Comparison of ENCODE assay signal across 1 fruit fly cellular context in genomic region chr2L:12460767-12461739, dm6.
A peak's percentile ranks its signal among the peaks of the same experiment; 100 is the strongest.
TF ChIP-seq lines count a peak whose summit lies in the region.

No protein-coding gene starts in this region.

TF ChIP-seq in whole organism, embryonic, 481 proteins besides CTCF, POLR2A, EP300 and RAD21 (continued from another document):
- TF ChIP-seq MESR4 (GFP tag; optimal IDR thresholded peaks at IDR 0.05; lab: Kevin White, UChicago) (no peak), danr (GFP tag; IDR thresholded peaks at IDR 0.05; lab: Robert Waterston, UW) (no peak), gsb (GFP tag; IDR thresholded peaks at IDR 0.05; lab: Robert Waterston, UW) (no peak), CG1832 (GFP tag; optimal IDR thresholded peaks at IDR 0.05; lab: Kevin White, UChicago) (no peak), CG13775 (GFP tag; optimal IDR thresholded peaks at IDR 0.05; lab: Kevin White, UChicago) (peak; percentile 8), Oaz (GFP tag; IDR thresholded peaks at IDR 0.05; lab: Robert Waterston, UW) (no peak), CG13424 (tag; optimal IDR thresholded peaks at IDR 0.05; lab: Kevin White, UChicago) (peak; percentile 41), ara (GFP tag; IDR thresholded peaks at IDR 0.05; lab: Robert Waterston, UW) (peak; percentile 48; the same call in 1 of the 2 replicates), pnt (GFP tag; optimal IDR thresholded peaks at IDR 0.05; lab: Kevin White, UChicago) (peak; percentile 1), pan (optimal IDR thresholded peaks at IDR 0.05; lab: Kevin White, UChicago) (no peak), pan (GFP tag; optimal IDR thresholded peaks at IDR 0.05 in 1 of 2, IDR thresholded peaks at IDR 0.05 in 1 of 2) (peak in 1 of 2 experiments; percentile 49), CG7839 (tag; optimal IDR thresholded peaks at IDR 0.05; lab: Kevin White, UChicago) (no peak), CG14050 (GFP tag; IDR thresholded peaks at IDR 0.05; lab: Robert Waterston, UW) (peak; percentile 32; the same call in 2 of the 3 replicates), CG4404 (GFP tag; IDR thresholded peaks at IDR 0.05; lab: Robert Waterston, UW) (no peak), Fer3 (tag; optimal IDR thresholded peaks at IDR 0.05; lab: Kevin White, UChicago) (peak; percentile 74), Tbp (GFP tag; optimal IDR thresholded peaks at IDR 0.05; lab: Kevin White, UChicago) (peak; percentile 60), Rfx (GFP tag; IDR thresholded peaks at IDR 0.05; lab: Robert Waterston, UW) (peak; percentile 62; the same call in 1 of the 2 replicates), CG10147 (GFP tag; optimal IDR thresholded peaks at IDR 0.05; lab: Kevin White, UChicago) (peak; percentile 69), CG15269 (tag; optimal IDR thresholded peaks at IDR 0.05; lab: Kevin White, UChicago) (peak; percentile 56), CG10321 (GFP tag; IDR thresholded peaks at IDR 0.05; lab: Robert Waterston, UW) (no peak), TFAM (GFP tag; optimal IDR thresholded peaks at IDR 0.05; lab: Kevin White, UChicago) (no peak), CG11504 (tag; optimal IDR thresholded peaks at IDR 0.05; lab: Kevin White, UChicago) (peak; percentile 46), scrt (GFP tag; optimal IDR thresholded peaks at IDR 0.05; lab: Kevin White, UChicago) (peak; percentile 74), pb (GFP tag; optimal IDR thresholded peaks at IDR 0.05; lab: Kevin White, UChicago) (no peak), peb (GFP tag; IDR thresholded peaks at IDR 0.05; lab: Robert Waterston, UW) (no peak), CG16863 (GFP tag; optimal IDR thresholded peaks at IDR 0.05; lab: Kevin White, UChicago) (peak; percentile 10), CG8924 (tag; optimal IDR thresholded peaks at IDR 0.05; lab: Kevin White, UChicago) (peak; percentile 81), grau (tag; optimal IDR thresholded peaks at IDR 0.05; lab: Kevin White, UChicago) (peak; percentile 38), CG17385 (GFP tag; optimal IDR thresholded peaks at IDR 0.05; lab: Kevin White, UChicago) (peak; percentile 70), Doc3 (GFP tag; IDR thresholded peaks at IDR 0.05; lab: Robert Waterston, UW; ENCODE audit: partially characterized antibody) (no peak), CG3847 (GFP tag; IDR thresholded peaks at IDR 0.05; lab: Robert Waterston, UW) (0 out of 2 replicates have a peak, but pooled peaks have one; percentile 15), Bgb (GFP tag; IDR thresholded peaks at IDR 0.05; lab: Robert Waterston, UW; ENCODE audit: partially characterized antibody) (peak; percentile 48; the same call in 1 of the 2 replicates), CG11398 (GFP tag; optimal IDR thresholded peaks at IDR 0.05; lab: Kevin White, UChicago) (no peak), CG15514 (GFP tag; optimal IDR thresholded peaks at IDR 0.05; lab: Kevin White, UChicago) (peak; percentile 82), CG8388 (GFP tag; optimal IDR thresholded peaks at IDR 0.05; lab: Kevin White, UChicago) (no peak), da (GFP tag; optimal IDR thresholded peaks at IDR 0.05; lab: Kevin White, UChicago) (no peak), CG2678 (tag; optimal IDR thresholded peaks at IDR 0.05; lab: Kevin White, UChicago) (peak; percentile 79), slou (GFP tag; optimal IDR thresholded peaks at IDR 0.05; lab: Kevin White, UChicago) (no peak), CG15011 (GFP tag; optimal IDR thresholded peaks at IDR 0.05; lab: Kevin White, UChicago) (peak; percentile 77), yki (optimal IDR thresholded peaks at IDR 0.05; lab: Kevin White, UChicago) (peak; percentile 99), fd64A (GFP tag; optimal IDR thresholded peaks at IDR 0.05; lab: Kevin White, UChicago) (peak; percentile 72), twi (tag; optimal IDR thresholded peaks at IDR 0.05; lab: Kevin White, UChicago) (peak; percentile 72), salm (tag; optimal IDR thresholded peaks at IDR 0.05; lab: Kevin White, UChicago) (peak; percentile 60), Dll (GFP tag; IDR thresholded peaks at IDR 0.05; lab: Robert Waterston, UW; ENCODE audit: partially characterized antibody) (0 out of 4 replicates have a peak, but pooled peaks have one; percentile 43), Hr78 (GFP tag; optimal IDR thresholded peaks at IDR 0.05; lab: Kevin White, UChicago) (no peak), klu (GFP tag; IDR thresholded peaks at IDR 0.05; lab: Robert Waterston, UW) (no peak), her (GFP tag; optimal IDR thresholded peaks at IDR 0.05; lab: Kevin White, UChicago) (peak; percentile 3), unc-4 (GFP tag; IDR thresholded peaks at IDR 0.05; lab: Robert Waterston, UW; ENCODE audit: partially characterized antibody) (peak; percentile 29; the same call in 1 of the 2 replicates), CG12104 (GFP tag; optimal IDR thresholded peaks at IDR 0.05; lab: Kevin White, UChicago) (peak; percentile 28), ab (GFP tag; optimal IDR thresholded peaks at IDR 0.05; lab: Kevin White, UChicago) (no peak), sens (GFP tag; lab: Kevin White, UChicago) (peak; percentile 62), Camta (GFP tag; optimal IDR thresholded peaks at IDR 0.05; lab: Kevin White, UChicago) (no peak), Atf3 (GFP tag; optimal IDR thresholded peaks at IDR 0.05; lab: Kevin White, UChicago) (no peak), bsh (GFP tag; optimal IDR thresholded peaks at IDR 0.05; lab: Kevin White, UChicago) (peak; percentile 25 to 42), CG1647 (GFP tag; optimal IDR thresholded peaks at IDR 0.05; lab: Kevin White, UChicago) (no peak), CG2712 (tag; optimal IDR thresholded peaks at IDR 0.05; lab: Kevin White, UChicago) (peak; percentile 54), psq (GFP tag; optimal IDR thresholded peaks at IDR 0.05; lab: Kevin White, UChicago) (no peak), dimm (GFP tag; IDR thresholded peaks at IDR 0.05; lab: Robert Waterston, UW) (no peak), C15 (GFP tag; IDR thresholded peaks at IDR 0.05; lab: Robert Waterston, UW) (no peak), CG14441 (GFP tag; IDR thresholded peaks at IDR 0.05; lab: Robert Waterston, UW) (0 out of 2 replicates have a peak, but pooled peaks have one; percentile 17), Hsf (GFP tag; optimal IDR thresholded peaks at IDR 0.05; lab: Kevin White, UChicago) (no peak), mld (GFP tag; IDR thresholded peaks at IDR 0.05; lab: Robert Waterston, UW; ENCODE audit: partially characterized antibody) (no peak), Blimp-1 (GFP tag; optimal IDR thresholded peaks at IDR 0.05; lab: Kevin White, UChicago) (peak; percentile 25), CG7556 (GFP tag; optimal IDR thresholded peaks at IDR 0.05; lab: Kevin White, UChicago) (peak; percentile 61), CG2199 (GFP tag; IDR thresholded peaks at IDR 0.05; lab: Robert Waterston, UW) (peak; percentile 87; the same call in 2 of the 3 replicates), CG32772 (GFP tag; IDR thresholded peaks at IDR 0.05; lab: Robert Waterston, UW) (no peak), CG14860 (GFP tag; IDR thresholded peaks at IDR 0.05; lab: Robert Waterston, UW; ENCODE audit: partially characterized antibody) (no peak), Hr3 (GFP tag; optimal IDR thresholded peaks at IDR 0.05; lab: Kevin White, UChicago) (no peak), Trl (optimal IDR thresholded peaks at IDR 0.05; lab: Kevin White, UChicago) (peak; percentile 99), Trl (GFP tag; optimal IDR thresholded peaks at IDR 0.05; lab: Kevin White, UChicago) (peak; percentile 70), vvl (GFP tag; IDR thresholded peaks at IDR 0.05; lab: Robert Waterston, UW) (peak; percentile 68; the same call in 1 of the 2 replicates), CG3726 (GFP tag; IDR thresholded peaks at IDR 0.05; lab: Robert Waterston, UW) (no peak), p53 (GFP tag; optimal IDR thresholded peaks at IDR 0.05; lab: Kevin White, UChicago) (no peak), Vsx1 (GFP tag; optimal IDR thresholded peaks at IDR 0.05; lab: Kevin White, UChicago) (peak; percentile 69), Dref (GFP tag; IDR thresholded peaks at IDR 0.05; lab: Robert Waterston, UW) (no peak), pzg (GFP tag; optimal IDR thresholded peaks at IDR 0.05; lab: Kevin White, UChicago) (peak; percentile 3), disco-r (GFP tag; optimal IDR thresholded peaks at IDR 0.05; lab: Kevin White, UChicago) (peak; percentile 44), CG12659 (GFP tag; optimal IDR thresholded peaks at IDR 0.05; lab: Kevin White, UChicago) (peak; percentile 69), zen2 (GFP tag; IDR thresholded peaks at IDR 0.05; lab: Robert Waterston, UW; ENCODE audit: partially characterized antibody) (peak; percentile 60; the same call in 1 of the 3 replicates), run (tag; optimal IDR thresholded peaks at IDR 0.05; lab: Kevin White, UChicago) (peak; percentile 42), CG8281 (tag; optimal IDR thresholded peaks at IDR 0.05; lab: Kevin White, UChicago) (peak; percentile 36), Mad (GFP tag; optimal IDR thresholded peaks at IDR 0.05; lab: Kevin White, UChicago) (peak; percentile 20), Xbp1 (GFP tag; optimal IDR thresholded peaks at IDR 0.05; lab: Kevin White, UChicago) (no peak), Lhr (GFP tag; optimal IDR thresholded peaks at IDR 0.05; lab: Kevin White, UChicago) (no peak), CG13123 (GFP tag; optimal IDR thresholded peaks at IDR 0.05; lab: Kevin White, UChicago) (peak; percentile 31), CG10654 (GFP tag; optimal IDR thresholded peaks at IDR 0.05; lab: Kevin White, UChicago) (peak; percentile 2), kni (GFP tag; optimal IDR thresholded peaks at IDR 0.05; lab: Kevin White, UChicago) (peak; percentile 82), B-H2 (GFP tag; optimal IDR thresholded peaks at IDR 0.05; lab: Kevin White, UChicago) (peak; percentile 92), grn (GFP tag; optimal IDR thresholded peaks at IDR 0.05; lab: Kevin White, UChicago) (peak; percentile 35), Drgx (GFP tag; IDR thresholded peaks at IDR 0.05; lab: Robert Waterston, UW) (0 out of 2 replicates have a peak, but pooled peaks have one; percentile 47), sob (GFP tag; IDR thresholded peaks at IDR 0.05; lab: Robert Waterston, UW) (no peak; the same call in 1 of the 2 replicates), toy (GFP tag; IDR thresholded peaks at IDR 0.05; lab: Robert Waterston, UW) (0 out of 2 replicates have a peak, but pooled peaks have one; percentile 6), CG9609 (GFP tag; optimal IDR thresholded peaks at IDR 0.05; lab: Kevin White, UChicago) (no peak), Mes4 (GFP tag; optimal IDR thresholded peaks at IDR 0.05; lab: Kevin White, UChicago) (peak; percentile 7), HHEX (GFP tag; optimal IDR thresholded peaks at IDR 0.05; lab: Kevin White, UChicago) (peak; percentile 75), so (GFP tag; IDR thresholded peaks at IDR 0.05; lab: Robert Waterston, UW) (peak; percentile 82; the same call in 2 of the 3 replicates), CG1603 (tag; optimal IDR thresholded peaks at IDR 0.05; lab: Kevin White, UChicago) (peak; percentile 26), Sox100B (GFP tag; optimal IDR thresholded peaks at IDR 0.05; lab: Kevin White, UChicago) (peak; percentile 57), nmo (GFP tag; optimal IDR thresholded peaks at IDR 0.05; lab: Kevin White, UChicago) (peak; percentile 16), ci (GFP tag; IDR thresholded peaks at IDR 0.05; lab: Robert Waterston, UW) (peak; percentile 76), sr (GFP tag; IDR thresholded peaks at IDR 0.05; lab: Robert Waterston, UW) (peak; percentile 18; the same call in 2 of the 3 replicates), Nf-YC (tag; optimal IDR thresholded peaks at IDR 0.05; lab: Kevin White, UChicago) (peak; percentile 66), CG8359 (GFP tag; optimal IDR thresholded peaks at IDR 0.05; lab: Kevin White, UChicago; ENCODE audit: borderline replicate concordance) (peak; percentile 53), zf30C (GFP tag; optimal IDR thresholded peaks at IDR 0.05; lab: Kevin White, UChicago) (peak; percentile 49), CG12219 (GFP tag; optimal IDR thresholded peaks at IDR 0.05; lab: Kevin White, UChicago) (peak; percentile 55), CG32767 (GFP tag; IDR thresholded peaks at IDR 0.05; lab: Robert Waterston, UW) (peak; percentile 83; the same call in 1 of the 2 replicates), fu2 (GFP tag; optimal IDR thresholded peaks at IDR 0.05; lab: Kevin White, UChicago) (no peak), CG3065 (GFP tag; optimal IDR thresholded peaks at IDR 0.05; lab: Kevin White, UChicago) (peak; percentile 12), caup (GFP tag; optimal IDR thresholded peaks at IDR 0.05; lab: Kevin White, UChicago; ENCODE audit: severe bottlenecking) (peak; percentile 85), chn (GFP tag; optimal IDR thresholded peaks at IDR 0.05; lab: Kevin White, UChicago) (peak; percentile 7), CG16779 (GFP tag; IDR thresholded peaks at IDR 0.05; lab: Robert Waterston, UW) (no peak), CG2875 (GFP tag; optimal IDR thresholded peaks at IDR 0.05; lab: Kevin White, UChicago) (peak; percentile 72)
